Fruit fly (Drosophila melanogaster): ENCODE results near the gene CG16956.
A peak's percentile ranks its signal among the peaks of the same experiment; 100 is the strongest.

CG16956 gene

dm6 chr2L:13414525-13415481 is at the start of gene CG16956, which contains the start of the genes CG42784 and CG43850:
TSS of gene CG16956 (minus strand) at chr2L:13414575.
TSS of gene CG42784 (plus strand) at chr2L:13415431.
TSS of gene CG43850 (plus strand) at chr2L:13415431.
- no peak for TF ChIP-seq CG12768 (GFP tag; optimal IDR thresholded peaks at IDR 0.05)
- no peak for TF ChIP-seq bab1 (GFP tag; optimal IDR thresholded peaks at IDR 0.05)
- peak; percentile 60 for TF ChIP-seq CG7045 (GFP tag; optimal IDR thresholded peaks at IDR 0.05)
- no peak for TF ChIP-seq CG11617 (GFP tag; optimal IDR thresholded peaks at IDR 0.05)
- TF ChIP-seq cnc (optimal IDR thresholded peaks at IDR 0.05): no peak
- no peak for TF ChIP-seq CG1620 (GFP tag; optimal IDR thresholded peaks at IDR 0.05)
- no peak for TF ChIP-seq Mnt (GFP tag; optimal IDR thresholded peaks at IDR 0.05)
- TF ChIP-seq toe (GFP tag; optimal IDR thresholded peaks at IDR 0.05): no peak
- no peak for TF ChIP-seq kay (GFP tag; ENCODE audit: borderline replicate concordance)
- TF ChIP-seq Hr96 (GFP tag; optimal IDR thresholded peaks at IDR 0.05): peak; percentile 6
- no peak for TF ChIP-seq CG14711 (tag; optimal IDR thresholded peaks at IDR 0.05)
- no peak for TF ChIP-seq CG7101 (tag; optimal IDR thresholded peaks at IDR 0.05)
- peak; percentile 0 for TF ChIP-seq ovo (GFP tag; optimal IDR thresholded peaks at IDR 0.05)
- TF ChIP-seq CG5204 (GFP tag; optimal IDR thresholded peaks at IDR 0.05): peak; percentile 19

- peak; percentile 78 for TF ChIP-seq toe (GFP tag; optimal IDR thresholded peaks at IDR 0.05)
- peak; percentile 84 for TF ChIP-seq CG7045 (GFP tag; optimal IDR thresholded peaks at IDR 0.05)
- peak; percentile 81 for TF ChIP-seq CG5204 (GFP tag; optimal IDR thresholded peaks at IDR 0.05)
- no peak for TF ChIP-seq bab1 (GFP tag; optimal IDR thresholded peaks at IDR 0.05)
- no peak for TF ChIP-seq CG1620 (GFP tag; optimal IDR thresholded peaks at IDR 0.05)
- no peak for TF ChIP-seq ovo (GFP tag; optimal IDR thresholded peaks at IDR 0.05)
- peak; percentile 56 for TF ChIP-seq CG11617 (GFP tag; optimal IDR thresholded peaks at IDR 0.05)
- no peak for TF ChIP-seq cnc (optimal IDR thresholded peaks at IDR 0.05)
- peak; percentile 71 for TF ChIP-seq Hr96 (GFP tag; optimal IDR thresholded peaks at IDR 0.05)
- peak; percentile 56 for TF ChIP-seq CG14711 (tag; optimal IDR thresholded peaks at IDR 0.05)
- TF ChIP-seq tj (GFP tag; optimal IDR thresholded peaks at IDR 0.05): peak; percentile 38
- TF ChIP-seq CG33017 (tag; optimal IDR thresholded peaks at IDR 0.05): peak; percentile 80
- peak; percentile 80 for TF ChIP-seq CG12768 (GFP tag; optimal IDR thresholded peaks at IDR 0.05)
- TF ChIP-seq kay (GFP tag; ENCODE audit: borderline replicate concordance): no peak
- TF ChIP-seq cic (GFP tag; optimal IDR thresholded peaks at IDR 0.05): peak; percentile 10
- peak; percentile 61 for TF ChIP-seq Clk (GFP tag; optimal IDR thresholded peaks at IDR 0.05)
- TF ChIP-seq Crg-1 (GFP tag; optimal IDR thresholded peaks at IDR 0.05): peak; percentile 12
- TF ChIP-seq pad (GFP tag; optimal IDR thresholded peaks at IDR 0.05): peak; percentile 19
- peak; percentile 58 for TF ChIP-seq CG7101 (tag; optimal IDR thresholded peaks at IDR 0.05)
- TF ChIP-seq Mnt (GFP tag; optimal IDR thresholded peaks at IDR 0.05): peak; percentile 16
These were observed 46.8 kb upstream of the CG16956 start, which contains the start of gene CG46308 for dm6 chr2L:13460911-13461866. TSS of gene CG46308 (plus strand) at chr2L:13461774.

dm6 chr2L:13458991-13459731 is 44.8 kb upstream of the CG16956 start, which contains the start of gene CG42810:
TSS of gene CG42810 (plus strand) at chr2L:13459681.
- TF ChIP-seq CG7101 (tag; optimal IDR thresholded peaks at IDR 0.05): no peak
- TF ChIP-seq bab1 (GFP tag; optimal IDR thresholded peaks at IDR 0.05): peak; percentile 17

- TF ChIP-seq CG11617 (GFP tag; optimal IDR thresholded peaks at IDR 0.05): no peak
- no peak for TF ChIP-seq cnc (optimal IDR thresholded peaks at IDR 0.05)
- no peak for TF ChIP-seq Crg-1 (GFP tag; optimal IDR thresholded peaks at IDR 0.05)
- TF ChIP-seq tj (GFP tag; optimal IDR thresholded peaks at IDR 0.05): no peak
- no peak for TF ChIP-seq cic (GFP tag; optimal IDR thresholded peaks at IDR 0.05)
- TF ChIP-seq Hr96 (GFP tag; optimal IDR thresholded peaks at IDR 0.05): no peak
- no peak for TF ChIP-seq CG7045 (GFP tag; optimal IDR thresholded peaks at IDR 0.05)
- TF ChIP-seq CG1620 (GFP tag; optimal IDR thresholded peaks at IDR 0.05): no peak
- TF ChIP-seq bab1 (GFP tag; optimal IDR thresholded peaks at IDR 0.05): no peak
- no peak for TF ChIP-seq CG14711 (tag; optimal IDR thresholded peaks at IDR 0.05)
- no peak for TF ChIP-seq toe (GFP tag; optimal IDR thresholded peaks at IDR 0.05)
- TF ChIP-seq CG33017 (tag; optimal IDR thresholded peaks at IDR 0.05): no peak
- no peak for TF ChIP-seq Mnt (GFP tag; optimal IDR thresholded peaks at IDR 0.05)
- no peak for TF ChIP-seq CG12768 (GFP tag; optimal IDR thresholded peaks at IDR 0.05)
- TF ChIP-seq kay (GFP tag; ENCODE audit: borderline replicate concordance): no peak
- TF ChIP-seq CG7101 (tag; optimal IDR thresholded peaks at IDR 0.05): no peak
- no peak for TF ChIP-seq Clk (GFP tag; optimal IDR thresholded peaks at IDR 0.05)
- no peak for TF ChIP-seq CG5204 (GFP tag; optimal IDR thresholded peaks at IDR 0.05)
These were observed 42.7 kb upstream of the CG16956 start, which contains the start of gene CG42809 for dm6 chr2L:13457037-13457547. TSS of gene CG42809 (plus strand) at chr2L:13457497.
